Worm (Caenorhabditis elegans): Measurements from ENCODE around the gene Y43F8C.11.

Y43F8C.11 gene

DNA sequence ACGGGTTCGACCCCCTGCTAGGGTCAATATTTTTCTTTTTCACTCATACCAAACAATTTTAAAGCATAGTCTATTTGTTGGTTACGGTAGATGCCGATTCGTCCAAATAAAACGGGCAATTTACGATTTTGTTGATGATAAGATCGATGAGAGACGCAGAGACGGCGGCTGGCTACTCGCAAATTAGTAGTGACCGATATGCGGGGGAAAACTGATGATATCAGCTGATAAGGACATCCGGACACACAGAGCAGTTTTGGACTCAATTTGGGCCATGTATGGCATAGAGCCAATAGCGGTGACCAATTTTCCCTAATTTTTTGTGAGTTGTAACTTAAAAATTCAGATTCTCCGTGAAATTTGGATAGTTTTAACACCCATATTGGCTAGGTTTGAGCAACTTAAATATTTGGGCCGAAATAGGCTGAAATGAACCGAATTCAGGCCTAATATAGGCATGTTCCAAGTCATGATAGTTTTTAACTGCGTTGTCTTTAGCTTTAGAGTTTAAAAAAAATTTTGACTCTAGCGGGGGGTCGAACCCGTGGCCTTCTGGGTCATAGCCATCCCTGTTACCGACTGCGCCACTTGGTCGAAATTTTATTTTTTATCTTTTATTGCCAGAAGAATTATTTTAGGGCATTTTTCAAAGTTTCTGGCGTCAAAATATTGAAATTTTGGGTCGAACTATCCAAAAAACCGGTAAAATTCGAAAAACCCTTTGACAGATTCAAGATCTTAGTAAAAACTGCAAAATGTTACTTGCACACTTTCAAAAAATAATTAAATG is 46.3 kb upstream of the Y43F8C.11 start:
- no peak for TF ChIP-seq ama-1 (optimal IDR thresholded peaks at IDR 0.05)
- peak; percentile 5 for TF ChIP-seq pha-4 (tag; optimal IDR thresholded peaks at IDR 0.05)
- no peak for TF ChIP-seq elt-2 (tag; optimal IDR thresholded peaks at IDR 0.05)
- TF ChIP-seq ztf-4 (tag; optimal IDR thresholded peaks at IDR 0.05): no peak
- no peak for TF ChIP-seq jun-1 (tag; optimal IDR thresholded peaks at IDR 0.05)

ce11 chrV:19624749-19625148 is 45.3 kb upstream of the Y43F8C.11 start, which contains the start of gene dyf-19:
Gene dyf-19, plus strand, starts transcription at chrV:19625049.
- TF ChIP-seq nhr-237 (tag; optimal IDR thresholded peaks at IDR 0.05): no peak
- no peak for TF ChIP-seq lin-39 (tag; optimal IDR thresholded peaks at IDR 0.05)
- no peak for TF ChIP-seq elt-1 (tag; optimal IDR thresholded peaks at IDR 0.05)
- TF ChIP-seq mdl-1 (tag; optimal IDR thresholded peaks at IDR 0.05): no peak
- no peak for TF ChIP-seq lsy-12 (tag; optimal IDR thresholded peaks at IDR 0.05)
- no peak for TF ChIP-seq snpc-4 (tag; optimal IDR thresholded peaks at IDR 0.05)
- TF ChIP-seq ztf-11 (tag; optimal IDR thresholded peaks at IDR 0.05): no peak
- TF ChIP-seq tbx-2 (tag; optimal IDR thresholded peaks at IDR 0.05): no peak
- TF ChIP-seq nhr-12 (tag; optimal IDR thresholded peaks at IDR 0.05): no peak
- TF ChIP-seq fkh-10 (GFP tag; optimal IDR thresholded peaks at IDR 0.05): no peak
- TF ChIP-seq unc-39 (tag; optimal IDR thresholded peaks at IDR 0.05): no peak
- no peak for TF ChIP-seq pha-4 (tag; optimal IDR thresholded peaks at IDR 0.05)

DNA sequence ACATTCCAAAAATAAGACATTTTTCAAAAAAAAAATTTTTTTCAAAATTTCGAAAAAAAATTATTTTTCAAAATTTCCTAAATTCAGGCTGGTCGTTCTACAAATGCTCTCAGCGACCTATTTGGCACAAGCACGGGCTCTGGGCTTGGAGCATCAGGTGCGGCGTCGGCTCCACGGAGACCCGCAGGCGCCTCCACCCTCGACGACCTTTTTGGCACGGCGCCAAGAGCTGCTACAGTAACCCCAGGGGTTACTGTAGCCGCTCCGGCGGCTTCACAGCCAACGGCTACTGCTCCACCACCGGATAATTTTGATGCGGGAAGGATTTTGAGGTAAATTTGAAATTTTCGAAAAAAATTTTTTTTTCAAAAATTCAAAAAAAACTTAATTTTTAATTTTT is 44.3 kb upstream of the Y43F8C.11 start:
- TF ChIP-seq fos-1 (tag; optimal IDR thresholded peaks at IDR 0.05): no peak
- TF ChIP-seq eor-1 (tag; optimal IDR thresholded peaks at IDR 0.05): no peak
- no peak for TF ChIP-seq tbx-2 (tag; optimal IDR thresholded peaks at IDR 0.05)
- no peak for TF ChIP-seq nhr-12 (tag; optimal IDR thresholded peaks at IDR 0.05)
- no peak for TF ChIP-seq ceh-28 (tag; optimal IDR thresholded peaks at IDR 0.05)
- no peak for TF ChIP-seq skn-1 (tag; optimal IDR thresholded peaks at IDR 0.05)

ce11 chrV:19629544-19629943 is 40.5 kb upstream of the Y43F8C.11 start:
- no peak for TF ChIP-seq lin-15B (tag; optimal IDR thresholded peaks at IDR 0.05)
- no peak for TF ChIP-seq elt-1 (tag; optimal IDR thresholded peaks at IDR 0.05)
- TF ChIP-seq nfya-1 (tag; optimal IDR thresholded peaks at IDR 0.05; ENCODE audit: insufficient read depth): no peak
- no peak for TF ChIP-seq mdl-1 (tag; optimal IDR thresholded peaks at IDR 0.05)
- TF ChIP-seq nhr-11 (tag; optimal IDR thresholded peaks at IDR 0.05): no peak
- TF ChIP-seq nhr-25 (tag; optimal IDR thresholded peaks at IDR 0.05): no peak

DNA sequence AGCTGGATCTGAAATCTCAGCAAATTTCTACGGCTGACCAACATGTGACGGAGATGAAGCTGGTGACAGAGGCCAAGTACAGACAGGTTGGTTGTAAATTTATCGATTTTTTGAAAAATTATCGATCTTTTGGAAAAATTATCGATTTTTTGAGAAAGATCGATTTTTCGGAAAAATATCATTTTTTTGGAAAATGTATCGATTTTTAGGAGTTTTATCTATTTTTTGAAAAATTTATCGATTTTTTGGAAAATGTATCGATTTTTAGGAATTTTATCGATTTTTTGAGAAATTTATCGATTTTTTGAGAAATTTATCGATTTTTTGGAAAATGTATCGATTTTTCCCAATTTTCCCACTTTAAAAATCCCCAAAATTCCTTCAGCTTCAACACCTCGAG is 40.1 kb upstream of the Y43F8C.11 start:
- TF ChIP-seq nhr-237 (tag; optimal IDR thresholded peaks at IDR 0.05) (no peak), hmg-11 (tag; optimal IDR thresholded peaks at IDR 0.05) (no peak), ceh-28 (tag; optimal IDR thresholded peaks at IDR 0.05) (peak; percentile 98), fkh-10 (GFP tag; optimal IDR thresholded peaks at IDR 0.05) (no peak)

ce11 chrV:19630569-19630968 is 39.5 kb upstream of the Y43F8C.11 start:
- TF ChIP-seq daf-12 (tag; optimal IDR thresholded peaks at IDR 0.05): no peak
- TF ChIP-seq ztf-11 (tag; optimal IDR thresholded peaks at IDR 0.05): no peak
- no peak for TF ChIP-seq egl-27 (tag; optimal IDR thresholded peaks at IDR 0.05)
- peak; percentile 94 for TF ChIP-seq ceh-28 (tag; optimal IDR thresholded peaks at IDR 0.05)

DNA sequence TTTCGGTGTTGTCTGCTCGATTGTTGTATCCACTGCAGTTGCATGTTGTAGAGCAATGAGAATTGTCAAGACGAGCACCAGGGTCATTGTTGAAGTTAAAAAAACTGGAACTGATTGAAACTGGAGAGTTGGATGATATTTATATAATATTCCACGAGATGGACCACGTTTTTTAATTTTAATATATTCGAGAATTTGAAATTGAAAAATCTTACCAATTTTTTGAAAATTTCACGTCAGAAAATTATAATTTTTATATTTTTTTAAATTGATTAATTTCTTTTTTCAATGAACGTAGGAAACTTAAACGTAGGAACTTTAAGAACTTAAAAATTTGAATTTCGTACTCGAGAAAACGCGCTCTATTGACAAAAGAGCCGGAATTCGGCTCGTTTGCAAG is 37.5 kb upstream of the Y43F8C.11 start, which contains the start of gene Y43F8C.5:
Gene Y43F8C.5 (minus strand): TSS at position 101 of the 400 bp plus-strand sequence.
- TF ChIP-seq pha-4 (tag; optimal IDR thresholded peaks at IDR 0.05): no peak
- TF ChIP-seq unc-39 (tag; optimal IDR thresholded peaks at IDR 0.05): no peak
- no peak for TF ChIP-seq elt-1 (tag; optimal IDR thresholded peaks at IDR 0.05)
- TF ChIP-seq tbx-2 (tag; optimal IDR thresholded peaks at IDR 0.05): no peak
- no peak for TF ChIP-seq fos-1 (tag; optimal IDR thresholded peaks at IDR 0.05)
- TF ChIP-seq ama-1 (optimal IDR thresholded peaks at IDR 0.05): no peak
- no peak for TF ChIP-seq elt-2 (tag; optimal IDR thresholded peaks at IDR 0.05)
- TF ChIP-seq egl-27 (tag; optimal IDR thresholded peaks at IDR 0.05): no peak
- TF ChIP-seq skn-1 (tag; optimal IDR thresholded peaks at IDR 0.05): no peak
- no peak for TF ChIP-seq nhr-25 (tag; optimal IDR thresholded peaks at IDR 0.05)
- no peak for TF ChIP-seq ceh-28 (tag; optimal IDR thresholded peaks at IDR 0.05)
- TF ChIP-seq lsy-12 (tag; optimal IDR thresholded peaks at IDR 0.05): no peak
- TF ChIP-seq nfya-1 (tag; optimal IDR thresholded peaks at IDR 0.05; ENCODE audit: insufficient read depth): no peak
- TF ChIP-seq pqm-1 (tag; optimal IDR thresholded peaks at IDR 0.05): no peak
